Worm (Caenorhabditis elegans): ENCODE data around the gene snap-29.

snap-29 gene

DNA sequence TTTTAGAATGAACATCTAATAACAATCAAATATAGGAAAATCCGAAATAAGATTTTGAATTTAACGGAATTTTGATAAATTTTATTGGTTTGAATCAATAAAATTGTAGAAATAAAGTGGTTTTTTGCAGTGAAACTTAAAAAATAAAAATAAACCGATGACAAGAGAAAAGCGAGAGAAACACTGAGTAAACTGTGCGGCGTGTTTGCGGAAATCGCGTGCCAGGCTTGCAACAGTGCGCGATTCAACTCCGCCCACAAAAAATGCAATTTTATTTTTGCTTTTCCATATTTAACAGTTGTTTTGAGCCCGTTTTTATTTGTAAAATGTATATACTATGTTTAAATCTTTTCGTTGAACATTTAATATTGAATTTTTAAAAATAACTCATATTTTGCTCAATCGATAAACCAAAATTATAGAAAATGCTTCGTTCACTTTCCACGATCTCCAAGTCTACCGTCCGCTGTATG lies 8.1 kb upstream of the snap-29 start, which contains the start of gene mtss-1 (continued):
- TF ChIP-seq hlh-30 (tag; optimal IDR thresholded peaks at IDR 0.05; ENCODE audit: insufficient read depth), result no peak
- no peak for TF ChIP-seq pqm-1 (tag; optimal IDR thresholded peaks at IDR 0.05)
- peak; percentile 13 for TF ChIP-seq unc-42 (tag; optimal IDR thresholded peaks at IDR 0.05)
- TF ChIP-seq ceh-45 (GFP tag; IDR thresholded peaks at IDR 0.05), result no peak
- peak; percentile 62 for TF ChIP-seq lin-11 (tag; optimal IDR thresholded peaks at IDR 0.05)
- no peak for TF ChIP-seq unc-55 (GFP tag; optimal IDR thresholded peaks at IDR 0.05)
- TF ChIP-seq pax-1 (tag; optimal IDR thresholded peaks at IDR 0.05), result no peak
- peak; percentile 79 for TF ChIP-seq ztf-16 (tag; optimal IDR thresholded peaks at IDR 0.05)
- TF ChIP-seq Y22D7AL.16 (tag; optimal IDR thresholded peaks at IDR 0.05), result peak; percentile 52
- peak; percentile 77 for TF ChIP-seq ceh-19 (GFP tag; optimal IDR thresholded peaks at IDR 0.05)
- TF ChIP-seq sox-4 (tag; optimal IDR thresholded peaks at IDR 0.05), result peak; percentile 81
- peak; percentile 64 for TF ChIP-seq madf-2 (tag; optimal IDR thresholded peaks at IDR 0.05)
- TF ChIP-seq C38D4.7 (GFP tag; optimal IDR thresholded peaks at IDR 0.05), result peak; percentile 71
- TF ChIP-seq mec-3 (tag; optimal IDR thresholded peaks at IDR 0.05; ENCODE audit: borderline replicate concordance), result no peak
- peak; percentile 2 for TF ChIP-seq lim-6 (tag; optimal IDR thresholded peaks at IDR 0.05)
- peak; percentile 70 for TF ChIP-seq gmeb-2 (tag; optimal IDR thresholded peaks at IDR 0.05)
- peak; percentile 85 for TF ChIP-seq fax-1 (tag; optimal IDR thresholded peaks at IDR 0.05)
- no peak for TF ChIP-seq dmd-4 (tag; optimal IDR thresholded peaks at IDR 0.05; ENCODE audit: borderline replicate concordance)
- TF ChIP-seq sdc-2 (tag; optimal IDR thresholded peaks at IDR 0.05), result no peak
- TF ChIP-seq hlh-13 (GFP tag; optimal IDR thresholded peaks at IDR 0.05), result peak; percentile 42
- peak; percentile 24 for TF ChIP-seq ceh-18 (tag; optimal IDR thresholded peaks at IDR 0.05)
- TF ChIP-seq rnt-1 (tag; optimal IDR thresholded peaks at IDR 0.05), result peak; percentile 63
- TF ChIP-seq fkh-6 (tag; optimal IDR thresholded peaks at IDR 0.05), result peak; percentile 70
- TF ChIP-seq ceh-34 (tag; optimal IDR thresholded peaks at IDR 0.05), result peak; percentile 81
- TF ChIP-seq zip-5 (tag; optimal IDR thresholded peaks at IDR 0.05), result peak; percentile 66
- no peak for TF ChIP-seq pha-4 (tag; optimal IDR thresholded peaks at IDR 0.05)
- peak; percentile 45 for TF ChIP-seq hlh-6 (tag; optimal IDR thresholded peaks at IDR 0.05)

DNA sequence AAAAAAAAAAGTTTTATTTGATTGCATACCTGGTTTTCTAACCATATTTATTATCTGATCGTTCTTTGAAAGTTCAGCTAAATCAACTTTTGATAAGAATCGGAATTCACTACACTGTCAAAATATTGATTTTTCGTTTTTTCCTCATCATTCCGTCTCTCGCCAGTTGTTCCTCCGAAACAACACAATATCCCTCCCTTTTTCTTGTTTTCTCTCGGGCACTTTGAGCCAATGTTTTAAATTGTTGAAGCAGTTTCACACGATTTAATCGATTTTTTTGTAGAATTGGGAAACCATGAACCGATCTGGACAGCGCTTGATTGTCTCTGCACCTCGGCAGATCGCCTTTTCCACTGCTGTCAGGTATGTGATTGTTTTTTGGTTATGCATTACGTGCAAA lies 6.8 kb upstream of the snap-29 start, which contains the start of gene K02D10.1:
Gene K02D10.1 (plus strand): TSS at position 284 of the 400 bp plus-strand sequence.
- no peak for TF ChIP-seq npax-4 (tag; optimal IDR thresholded peaks at IDR 0.05)
- TF ChIP-seq ceh-34 (tag; optimal IDR thresholded peaks at IDR 0.05), result no peak
- no peak for TF ChIP-seq sox-2 (GFP tag; IDR thresholded peaks at IDR 0.05)
- no peak for TF ChIP-seq ceh-30 (tag; optimal IDR thresholded peaks at IDR 0.05)
- TF ChIP-seq lin-11 (tag; optimal IDR thresholded peaks at IDR 0.05), result no peak
- TF ChIP-seq ceh-6 (GFP tag; optimal IDR thresholded peaks at IDR 0.05), result no peak
- no peak for TF ChIP-seq C08G9.2 (tag; optimal IDR thresholded peaks at IDR 0.05)
- TF ChIP-seq ceh-22 (tag; optimal IDR thresholded peaks at IDR 0.05), result no peak
- no peak for TF ChIP-seq ceh-9 (tag; optimal IDR thresholded peaks at IDR 0.05)
- TF ChIP-seq ceh-18 (tag; optimal IDR thresholded peaks at IDR 0.05), result no peak
- TF ChIP-seq nhr-11 (tag; optimal IDR thresholded peaks at IDR 0.05), result no peak
- no peak for TF ChIP-seq hlh-30 (tag; optimal IDR thresholded peaks at IDR 0.05; ENCODE audit: insufficient read depth)
- TF ChIP-seq elt-4 (tag; optimal IDR thresholded peaks at IDR 0.05), result no peak

DNA sequence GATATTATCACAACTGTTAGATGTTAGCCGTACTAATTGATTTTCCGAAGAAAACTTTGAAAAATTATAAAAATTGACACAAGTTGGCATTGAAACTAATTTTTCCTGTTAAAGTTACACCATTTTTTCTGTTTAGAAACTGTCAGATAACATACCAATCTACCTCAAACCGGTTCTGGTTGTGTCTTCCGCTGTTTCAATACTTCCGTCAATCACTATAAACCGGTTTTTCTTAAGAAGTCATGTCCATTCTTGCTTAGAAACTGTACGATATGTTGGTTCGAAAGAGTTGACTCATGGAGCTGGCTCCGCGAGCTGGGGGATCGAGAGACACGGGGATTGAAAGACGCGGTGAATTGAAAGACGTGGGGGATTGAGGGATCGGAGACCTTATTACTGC lies 5.8 kb upstream of the snap-29 start:
- no peak for TF ChIP-seq F13H6.1 (tag; optimal IDR thresholded peaks at IDR 0.05)
- TF ChIP-seq C08G9.2 (tag; optimal IDR thresholded peaks at IDR 0.05), result no peak
- no peak for TF ChIP-seq ceh-9 (tag; optimal IDR thresholded peaks at IDR 0.05)
- no peak for TF ChIP-seq hlh-13 (GFP tag; optimal IDR thresholded peaks at IDR 0.05)
- no peak for TF ChIP-seq nfya-1 (tag; optimal IDR thresholded peaks at IDR 0.05)
- no peak for TF ChIP-seq pat-9 (tag; optimal IDR thresholded peaks at IDR 0.05)
- no peak for TF ChIP-seq dve-1 (tag; optimal IDR thresholded peaks at IDR 0.05)
- TF ChIP-seq sdc-2 (tag; optimal IDR thresholded peaks at IDR 0.05), result no peak
- TF ChIP-seq unc-42 (tag; optimal IDR thresholded peaks at IDR 0.05), result no peak
- no peak for TF ChIP-seq ref-2 (tag; optimal IDR thresholded peaks at IDR 0.05)
- TF ChIP-seq pha-4 (tag; optimal IDR thresholded peaks at IDR 0.05), result no peak
- TF ChIP-seq madf-2 (tag; optimal IDR thresholded peaks at IDR 0.05), result no peak
- no peak for TF ChIP-seq K09A11.1 (tag; optimal IDR thresholded peaks at IDR 0.05; ENCODE audit: insufficient read depth)
- no peak for TF ChIP-seq ceh-31 (tag; optimal IDR thresholded peaks at IDR 0.05)
- TF ChIP-seq unc-86 (tag; optimal IDR thresholded peaks at IDR 0.05), result no peak
- no peak for TF ChIP-seq zip-5 (tag; optimal IDR thresholded peaks at IDR 0.05)
- TF ChIP-seq elt-2 (tag; optimal IDR thresholded peaks at IDR 0.05), result no peak
